Worm (Caenorhabditis elegans) whole organism, L4/young adult: ENCODE results near the gene T10C6.15.

Source experiments
- W03F9.2 ChIP-seq: fragments of 150-350 bp; optimal IDR thresholded peaks from 2 replicates; lab custom pipeline; 2014; ENCODE audit warnings: missing biosample characterization, missing genetic modification characterization
- dao-5 ChIP-seq: sonication (generic microtip); optimal IDR thresholded peaks from 2 replicates; lab custom pipeline; 2016; ENCODE audit warnings: missing genotype, missing genetic modification characterization, moderate library complexity, missing compliant biosample characterization
- him-1 ChIP-seq: sonication (generic microtip); optimal IDR thresholded peaks from 2 replicates; lab custom pipeline; 2016; ENCODE audit warnings: missing genotype, missing genetic modification reagents, missing genetic modification characterization, missing compliant biosample characterization

- TF ChIP-seq him-1 (tag; lab: Kevin White, UChicago) (no peak), W03F9.2 (tag; lab: Kevin White, UChicago) (no peak), dao-5 (tag; lab: Kevin White, UChicago) (no peak)
These were observed 29.5 kb upstream of the T10C6.15 start, which contains the start of the genes F14H3.12 and srj-29 for ce11 chrV:16075250-16075709.
